Fruit fly (Drosophila melanogaster) whole organism, embryonic: ENCODE results near the gene Pp2A-29B.

Source experiments
- ATbp ChIP-seq: fragments of 200-800 bp; sonication (Bioruptor generic); optimal IDR thresholded peaks from 2 replicates; lab custom pipeline; 2017; ENCODE audit warnings: missing biosample characterization, mild to moderate bottlenecking, missing genetic modification characterization, missing genetic modification reagents
- Blimp-1 ChIP-seq: fragments of 200-800 bp; sonication (Bioruptor generic); optimal IDR thresholded peaks from 3 replicates; lab custom pipeline; 2018; ENCODE audit warnings: missing biosample characterization, missing genetic modification characterization, mild to moderate bottlenecking, moderate library complexity, missing genetic modification reagents
- Bteb2 ChIP-seq: fragments of 200-800 bp; sonication (Bioruptor generic); optimal IDR thresholded peaks from 2 replicates; lab custom pipeline; 2016; ENCODE audit warnings: missing biosample characterization, missing genetic modification characterization
- CG10267 ChIP-seq: fragments of 200-800 bp; sonication (Bioruptor generic); optimal IDR thresholded peaks from 2 replicates; lab custom pipeline; 2018; ENCODE audit warnings: missing biosample characterization, mild to moderate bottlenecking, missing genetic modification characterization, moderate library complexity
- CG10979 ChIP-seq: fragments of 200-800 bp; sonication (Bioruptor generic); optimal IDR thresholded peaks from 2 replicates; lab custom pipeline; 2018; ENCODE audit warnings: missing biosample characterization, mild to moderate bottlenecking, missing genetic modification characterization, moderate library complexity
- CG11695 ChIP-seq: fragments of 200-800 bp; sonication (Bioruptor generic); IDR thresholded peaks from 3 replicates; pipeline ENCODE4 v1.3.6; 2022; ENCODE audit warnings: missing biosample characterization, missing genetic modification characterization
- CG12071 ChIP-seq: fragments of 200-800 bp; sonication (Bioruptor generic); optimal IDR thresholded peaks from 3 replicates; lab custom pipeline; 2018; ENCODE audit warnings: missing biosample characterization, mild to moderate bottlenecking, missing genetic modification characterization
- CG12659 ChIP-seq: fragments of 200-800 bp; sonication (Bioruptor generic); optimal IDR thresholded peaks from 3 replicates; lab custom pipeline; 2017; ENCODE audit warnings: mild to moderate bottlenecking, missing biosample characterization, missing genetic modification reagents, missing genetic modification characterization
- CG13123 ChIP-seq: fragments of 200-800 bp; sonication (Bioruptor generic); optimal IDR thresholded peaks from 2 replicates; lab custom pipeline; 2016; ENCODE audit warnings: missing biosample characterization, missing genetic modification characterization
- CG13287 ChIP-seq: fragments of 200-800 bp; sonication (Bioruptor generic); IDR thresholded peaks from 2 replicates; pipeline ENCODE4 v1.3.6; 2022; ENCODE audit warnings: missing biosample characterization, missing genetic modification characterization; ENCODE audit not compliant: partially characterized antibody
- CG13624 ChIP-seq: fragments of 200-800 bp; sonication (Bioruptor generic); optimal IDR thresholded peaks from 2 replicates; lab custom pipeline; 2016; ENCODE audit warnings: missing biosample characterization, missing genetic modification characterization
- CG17359 ChIP-seq: fragments of 200-800 bp; sonication (Bioruptor generic); optimal IDR thresholded peaks from 3 replicates; lab custom pipeline; 2018; ENCODE audit warnings: missing biosample characterization, mild to moderate bottlenecking, missing genetic modification characterization, moderate library complexity
- CG17361 ChIP-seq: fragments of 200-800 bp; sonication (Bioruptor generic); IDR thresholded peaks from 3 replicates; pipeline ENCODE4 v1.3.6; 2022; ENCODE audit warnings: missing biosample characterization, missing genetic modification characterization
- CG18262 ChIP-seq: fragments of 200-800 bp; optimal IDR thresholded peaks from 3 replicates; lab custom pipeline; 2019; ENCODE audit warnings: missing biosample characterization, mild to moderate bottlenecking, missing genetic modification characterization, moderate library complexity
- CG18764 ChIP-seq: fragments of 200-800 bp; sonication (Bioruptor generic); optimal IDR thresholded peaks from 3 replicates; lab custom pipeline; 2016; ENCODE audit warnings: missing biosample characterization, missing genetic modification characterization
- CG2678 ChIP-seq: fragments of 200-800 bp; sonication (Bioruptor generic); optimal IDR thresholded peaks from 3 replicates; lab custom pipeline; 2019; ENCODE audit warnings: missing biosample characterization, mild to moderate bottlenecking, missing genetic modification characterization, moderate library complexity
- CG2712 ChIP-seq: fragments of 200-800 bp; optimal IDR thresholded peaks from 3 replicates; lab custom pipeline; 2019; ENCODE audit warnings: missing biosample characterization, mild to moderate bottlenecking, missing genetic modification characterization, moderate library complexity
- CG2875 ChIP-seq: fragments of 200-800 bp; sonication (Bioruptor generic); optimal IDR thresholded peaks from 2 replicates; lab custom pipeline; 2017; ENCODE audit warnings: missing biosample characterization, mild to moderate bottlenecking, missing genetic modification characterization, missing genetic modification reagents
- CG30403 ChIP-seq: fragments of 200-800 bp; sonication (Bioruptor generic); optimal IDR thresholded peaks from 3 replicates; lab custom pipeline; 2016; ENCODE audit warnings: missing biosample characterization, missing genetic modification characterization
- CG31441 ChIP-seq: fragments of 200-800 bp; sonication (Bioruptor generic); IDR thresholded peaks from 2 replicates; pipeline ENCODE4 v1.3.6; 2022; ENCODE audit warnings: missing biosample characterization, missing genetic modification characterization
- CG3281 ChIP-seq: fragments of 200-800 bp; sonication (Bioruptor generic); optimal IDR thresholded peaks from 3 replicates; lab custom pipeline; 2017; ENCODE audit warnings: missing biosample characterization, mild to moderate bottlenecking, missing genetic modification characterization
- CG6765 ChIP-seq: fragments of 200-800 bp; sonication (Bioruptor generic); optimal IDR thresholded peaks from 3 replicates; lab custom pipeline; 2017; ENCODE audit warnings: missing biosample characterization, mild to moderate bottlenecking, missing genetic modification characterization
- CG7556 ChIP-seq: fragments of 200-800 bp; sonication (Bioruptor generic); optimal IDR thresholded peaks from 2 replicates; lab custom pipeline; 2017; ENCODE audit warnings: missing biosample characterization, mild to moderate bottlenecking, missing genetic modification characterization
- CTCF ChIP-seq: fragments of 200-800 bp; sonication (Bioruptor generic); optimal IDR thresholded peaks from 2 replicates; lab custom pipeline; 2017; ENCODE audit warnings: missing biosample characterization, mild to moderate bottlenecking, missing genetic modification characterization, moderate library complexity
- CoRest ChIP-seq: fragments of 200-800 bp; sonication (Bioruptor generic); optimal IDR thresholded peaks from 3 replicates; lab custom pipeline; 2018; ENCODE audit warnings: missing biosample characterization, mild to moderate bottlenecking, missing genetic modification characterization, moderate library complexity
- Dp ChIP-seq: fragments of 200-800 bp; sonication (Bioruptor generic); optimal IDR thresholded peaks from 2 replicates; lab custom pipeline; 2018; ENCODE audit warnings: missing biosample characterization, mild to moderate bottlenecking, missing genetic modification characterization, moderate library complexity
- E2f2 ChIP-seq: fragments of 200-800 bp; sonication (Bioruptor generic); IDR thresholded peaks from 2 replicates; pipeline ENCODE4 v1.3.6; 2022; ENCODE audit warnings: missing biosample characterization, missing genetic modification characterization
- Hr51 ChIP-seq, 2 experiments: fragments of 200-800 bp; sonication (Bioruptor generic); optimal IDR thresholded peaks; 2 replicates in 1 of 2; 3 replicates in 1 of 2; lab custom pipeline; 2016 to 2018; ENCODE audit warnings: missing biosample characterization in 2 of 2, missing genetic modification characterization in 2 of 2, mild to moderate bottlenecking in 1 of 2, moderate library complexity in 1 of 2
- Pdp1 ChIP-seq, 2 experiments: fragments of 200-800 bp; sonication (Bioruptor generic); optimal IDR thresholded peaks; 3 replicates each; lab custom pipeline; 2016; ENCODE audit warnings: missing biosample characterization in 2 of 2, missing genetic modification characterization in 2 of 2, mild to moderate bottlenecking in 1 of 2, moderate library complexity in 1 of 2
- Ptx1 ChIP-seq: fragments of 200-800 bp; sonication (Bioruptor generic); IDR thresholded peaks from 2 replicates; pipeline ENCODE4 v1.3.6; 2022; ENCODE audit warnings: missing biosample characterization, missing genetic modification characterization
- Rx ChIP-seq: fragments of 200-800 bp; sonication (Bioruptor generic); IDR thresholded peaks from 2 replicates; pipeline ENCODE4 v1.3.6; 2022; ENCODE audit warnings: missing biosample characterization, missing genetic modification characterization
- Sox102F ChIP-seq: fragments of 200-800 bp; sonication (Bioruptor generic); optimal IDR thresholded peaks from 2 replicates; lab custom pipeline; 2018; ENCODE audit warnings: missing biosample characterization, mild to moderate bottlenecking, missing genetic modification characterization, moderate library complexity
- Stat92E ChIP-seq, 3 experiments: fragments of >200 bp in 2 of 3; fragments of 200-800 bp in 1 of 3; sonication (Bioruptor generic) in 1 of 3; optimal IDR thresholded peaks; 2 replicates each; lab custom pipeline; 2017 to 2019; ENCODE audit warnings: missing biosample characterization in 3 of 3, missing genetic modification characterization in 3 of 3, mild to moderate bottlenecking in 1 of 3, moderate library complexity in 1 of 3
- al ChIP-seq: fragments of 200-800 bp; sonication (Bioruptor generic); IDR thresholded peaks from 2 replicates; pipeline ENCODE4 v1.3.6; 2022; ENCODE audit warnings: missing biosample characterization, missing genetic modification characterization
- bab2 ChIP-seq: fragments of 200-800 bp; sonication (Bioruptor generic); optimal IDR thresholded peaks from 2 replicates; lab custom pipeline; 2016; ENCODE audit warnings: missing biosample characterization, missing genetic modification characterization
- chinmo ChIP-seq: fragments of 200-800 bp; sonication (Bioruptor generic); IDR thresholded peaks from 4 replicates; pipeline ENCODE4 v1.3.6; 2022; ENCODE audit warnings: missing biosample characterization, missing genetic modification characterization; ENCODE audit not compliant: partially characterized antibody
- dan ChIP-seq: fragments of 200-800 bp; sonication (Bioruptor generic); IDR thresholded peaks from 2 replicates; pipeline ENCODE4 v1.3.6; 2022; ENCODE audit warnings: missing biosample characterization, missing genetic modification characterization
- dmrt99B ChIP-seq: fragments of 200-800 bp; sonication (Bioruptor generic); optimal IDR thresholded peaks from 2 replicates; lab custom pipeline; 2018; ENCODE audit warnings: missing biosample characterization, mild to moderate bottlenecking, missing genetic modification characterization, moderate library complexity
- ftz-f1 ChIP-seq: fragments of 200-800 bp; sonication (Bioruptor generic); optimal IDR thresholded peaks from 2 replicates; lab custom pipeline; 2016; ENCODE audit warnings: missing biosample characterization, missing genetic modification characterization
- grau ChIP-seq: fragments of 200-800 bp; optimal IDR thresholded peaks from 3 replicates; lab custom pipeline; 2019; ENCODE audit warnings: missing biosample characterization, mild to moderate bottlenecking, missing genetic modification characterization, moderate library complexity
- odd ChIP-seq: fragments of 200-800 bp; sonication (Bioruptor generic); optimal IDR thresholded peaks from 2 replicates; lab custom pipeline; 2017; ENCODE audit warnings: missing biosample characterization, mild to moderate bottlenecking, missing genetic modification characterization
- row ChIP-seq: fragments of 200-800 bp; sonication (Bioruptor generic); IDR thresholded peaks from 3 replicates; pipeline ENCODE4 v1.3.6; 2022; ENCODE audit warnings: missing biosample characterization, missing genetic modification characterization
- sens-2 ChIP-seq: fragments of 200-800 bp; sonication (Bioruptor generic); IDR thresholded peaks from 2 replicates; pipeline ENCODE4 v1.3.6; 2022; ENCODE audit warnings: missing biosample characterization, missing genetic modification characterization
- stwl ChIP-seq: fragments of 200-800 bp; sonication (Bioruptor generic); optimal IDR thresholded peaks from 3 replicates; lab custom pipeline; 2018; ENCODE audit warnings: missing biosample characterization, mild to moderate bottlenecking, missing genetic modification characterization, moderate library complexity
- sug ChIP-seq: fragments of 200-800 bp; optimal IDR thresholded peaks from 2 replicates; lab custom pipeline; 2019; ENCODE audit warnings: missing biosample characterization, mild to moderate bottlenecking, missing genetic modification characterization, moderate library complexity
- yki ChIP-seq: fragments of >200 bp; optimal IDR thresholded peaks from 3 replicates; lab custom pipeline; 2018
- zen ChIP-seq: fragments of 200-800 bp; sonication (Bioruptor generic); optimal IDR thresholded peaks from 3 replicates; lab custom pipeline; 2018; ENCODE audit warnings: missing biosample characterization, mild to moderate bottlenecking, missing genetic modification characterization, moderate library complexity
- zfh1 ChIP-seq: fragments of 200-800 bp; sonication (Bioruptor generic); IDR thresholded peaks from 3 replicates; pipeline ENCODE4 v1.3.6; 2022; ENCODE audit warnings: missing biosample characterization, missing genetic modification characterization

Pp2A-29B gene

dm6 chr2L:8326414-8327271, 39.2 kb upstream of the Pp2A-29B start (continued):
- TF ChIP-seq zfh1: no peak
- TF ChIP-seq CG11695 (GFP tag; lab: Robert Waterston, UW): no peak
- peak; percentile 34 for TF ChIP-seq CTCF (GFP tag; lab: Kevin White, UChicago)
- no peak for TF ChIP-seq zen (tag; lab: Kevin White, UChicago)
- TF ChIP-seq CG10267 (tag; lab: Kevin White, UChicago): peak; percentile 11
- TF ChIP-seq Hr51 (GFP tag; optimal IDR thresholded peaks at IDR 0.05; lab: Kevin White, UChicago): peak in 1 of 2 experiments; percentile 63
- TF ChIP-seq CoRest (tag; lab: Kevin White, UChicago): peak; percentile 28
- peak in 1 of 2 experiments; percentile 39 for TF ChIP-seq Pdp1 (GFP tag; optimal IDR thresholded peaks at IDR 0.05; lab: Kevin White, UChicago)
- TF ChIP-seq CG18764 (GFP tag; lab: Kevin White, UChicago): no peak
- TF ChIP-seq CG10979 (tag; lab: Kevin White, UChicago): no peak
- TF ChIP-seq CG17359 (tag; lab: Kevin White, UChicago): peak; percentile 39
- peak; percentile 22 for TF ChIP-seq CG18262 (tag; lab: Kevin White, UChicago)
- no peak for TF ChIP-seq Bteb2 (GFP tag; lab: Kevin White, UChicago)
- TF ChIP-seq row (GFP tag; lab: Robert Waterston, UW): peak; percentile 40
- peak; percentile 3 for TF ChIP-seq CG6765 (GFP tag; lab: Kevin White, UChicago)
- TF ChIP-seq dan: no peak
- no peak for TF ChIP-seq stwl
- 0 out of 3 replicates have a peak, but pooled peaks have one; percentile 14 for TF ChIP-seq CG17361 (GFP tag; lab: Robert Waterston, UW)
- TF ChIP-seq sens-2: no peak
- no peak for TF ChIP-seq ftz-f1 (GFP tag; lab: Kevin White, UChicago)
- TF ChIP-seq CG7556 (GFP tag; lab: Kevin White, UChicago): peak; percentile 32
- TF ChIP-seq CG13123 (GFP tag; lab: Kevin White, UChicago): no peak
- TF ChIP-seq CG12659 (GFP tag; lab: Kevin White, UChicago): peak; percentile 18
- TF ChIP-seq al (GFP tag; lab: Robert Waterston, UW): no peak
- TF ChIP-seq CG3281 (GFP tag; lab: Kevin White, UChicago): peak; percentile 2
- TF ChIP-seq CG13287: peak; percentile 8; the same call in 1 of the 2 replicates
- no peak for TF ChIP-seq ATbp (GFP tag; lab: Kevin White, UChicago)
- no peak for TF ChIP-seq Stat92E (GFP tag; optimal IDR thresholded peaks at IDR 0.05; lab: Kevin White, UChicago)
- peak; percentile 50 for TF ChIP-seq dmrt99B (tag; lab: Kevin White, UChicago)
- TF ChIP-seq Dp (GFP tag; lab: Kevin White, UChicago): peak; percentile 48
- TF ChIP-seq grau: peak; percentile 30
- peak; percentile 13 for TF ChIP-seq Blimp-1 (GFP tag; lab: Kevin White, UChicago)
- TF ChIP-seq sug (tag; lab: Kevin White, UChicago): peak; percentile 17
- TF ChIP-seq CG30403 (GFP tag; lab: Kevin White, UChicago): peak; percentile 25
- no peak for TF ChIP-seq bab2 (GFP tag; lab: Kevin White, UChicago)
- TF ChIP-seq E2f2 (GFP tag; lab: Robert Waterston, UW): no peak; the same call in 1 of the 2 replicates
- TF ChIP-seq CG13624: no peak
- TF ChIP-seq Sox102F (GFP tag; lab: Kevin White, UChicago): peak; percentile 33
- TF ChIP-seq Ptx1 (GFP tag; lab: Robert Waterston, UW): 0 out of 2 replicates have a peak, but pooled peaks have one; percentile 18
- TF ChIP-seq CG2678 (tag; lab: Kevin White, UChicago): peak; percentile 59
- TF ChIP-seq odd: no peak
- TF ChIP-seq Rx (GFP tag; lab: Robert Waterston, UW): no peak
- TF ChIP-seq CG31441: peak; percentile 51
- TF ChIP-seq CG2875 (GFP tag; lab: Kevin White, UChicago): no peak
- 0 out of 4 replicates have a peak, but pooled peaks have one; percentile 55 for TF ChIP-seq chinmo
- no peak for TF ChIP-seq CG12071 (GFP tag; lab: Kevin White, UChicago)
- no peak for TF ChIP-seq yki (lab: Kevin White, UChicago)
- TF ChIP-seq CG2712: peak; percentile 40
